Worm (Caenorhabditis elegans) whole organism, mixed stage, embryonic: ENCODE results near the gene AH10.4.

Experiments
- lin-13 ChIP-seq: fragments of 150-350 bp; optimal IDR thresholded peaks from 2 replicates; lab custom pipeline; 2014; ENCODE audit warnings: missing biosample characterization, missing genetic modification characterization
- nhr-28 ChIP-seq: fragments of 150-350 bp; optimal IDR thresholded peaks from 2 replicates; lab custom pipeline; 2014; ENCODE audit warnings: missing biosample characterization, missing genetic modification characterization
- sem-2 ChIP-seq: fragments of 200-800 bp; sonication (Bioruptor generic); optimal IDR thresholded peaks from 2 replicates; lab custom pipeline; 2018; ENCODE audit warnings: mild to moderate bottlenecking, missing genetic modification characterization, missing compliant biosample characterization
- unc-39 ChIP-seq: fragments of 150-350 bp; optimal IDR thresholded peaks from 2 replicates; lab custom pipeline; 2014; ENCODE audit warnings: missing biosample characterization, missing genetic modification characterization

DNA sequence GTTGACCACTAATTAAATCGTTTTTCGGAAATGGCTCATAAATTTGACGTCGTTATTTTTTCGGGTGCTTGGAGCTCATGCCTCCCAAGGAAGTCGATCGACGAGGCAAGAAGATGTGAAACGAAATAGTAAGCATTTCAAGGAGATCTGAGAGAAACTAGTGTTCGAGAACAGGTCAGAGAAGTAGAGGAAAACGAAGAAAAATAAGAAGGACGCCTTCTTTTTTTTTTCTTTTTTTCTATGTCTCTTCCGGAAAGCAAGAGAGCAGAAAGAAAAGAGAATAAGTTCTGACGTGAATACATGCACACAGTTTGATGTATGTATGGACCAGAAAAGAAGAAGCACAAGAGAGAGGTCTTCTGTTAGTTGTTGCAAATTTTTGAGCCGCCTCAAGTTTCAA lies 6.0 kb upstream of the AH10.4 start:
- TF ChIP-seq sem-2 (GFP tag; lab: Kevin White, UChicago) (no peak), lin-13 (tag; lab: Kevin White, UChicago) (no peak), unc-39 (tag; lab: Kevin White, UChicago) (no peak), nhr-28 (tag; lab: Kevin White, UChicago) (no peak)
